Worm (Caenorhabditis elegans) whole organism, midembryonic: ENCODE measurements around the gene far-5.

Experiments
- T22C8.4 ChIP-seq: fragments of 200-800 bp; sonication (Bioruptor generic); IDR thresholded peaks from 2 replicates; pipeline ENCODE4 v1.3.6; 2022; ENCODE audit warnings: missing genetic modification characterization, missing compliant biosample characterization
- cog-1 ChIP-seq: sonication (generic microtip); optimal IDR thresholded peaks from 2 replicates; lab custom pipeline; 2016; ENCODE audit warnings: missing genetic modification characterization, missing compliant biosample characterization
- flt-1 ChIP-seq: fragments of 200-800 bp; sonication (Bioruptor generic); IDR thresholded peaks from 2 replicates; pipeline ENCODE4 v1.3.6; 2022; ENCODE audit warnings: missing genetic modification characterization, missing compliant biosample characterization
- klf-2 ChIP-seq: fragments of 200-800 bp; sonication (Bioruptor generic); conservative IDR thresholded peaks from 2 replicates; pipeline ENCODE4 v1.3.6; 2022; ENCODE audit warnings: missing genetic modification reagents, missing genetic modification characterization, missing compliant biosample characterization
- med-1 ChIP-seq: sonication (generic microtip); optimal IDR thresholded peaks from 2 replicates; lab custom pipeline; 2017; ENCODE audit warnings: missing genetic modification characterization, mild to moderate bottlenecking, missing compliant biosample characterization, antibody characterized with exemption, missing genetic modification reagents; ENCODE audit not compliant: insufficient read depth
- ref-1 ChIP-seq: fragments of 200-800 bp; sonication (Bioruptor generic); conservative IDR thresholded peaks from 2 replicates; pipeline ENCODE4 v1.3.6; 2022; ENCODE audit warnings: missing genetic modification reagents, missing genetic modification characterization, missing compliant biosample characterization
- tab-1 ChIP-seq: fragments of 200-800 bp; sonication (Bioruptor generic); IDR thresholded peaks from 2 replicates; pipeline ENCODE4 v1.3.6; 2022; ENCODE audit warnings: missing genetic modification characterization, missing compliant biosample characterization
- ztf-23 ChIP-seq: fragments of 200-800 bp; sonication (Bioruptor generic); IDR thresholded peaks from 2 replicates; pipeline ENCODE4 v1.3.6; 2022; ENCODE audit warnings: missing genetic modification reagents, missing genetic modification characterization, missing compliant biosample characterization
- ztf-29 ChIP-seq: fragments of 200-800 bp; sonication (Bioruptor generic); IDR thresholded peaks from 2 replicates; pipeline ENCODE4 v1.3.6; 2022; ENCODE audit warnings: missing genetic modification reagents, missing genetic modification characterization, missing compliant biosample characterization

DNA sequence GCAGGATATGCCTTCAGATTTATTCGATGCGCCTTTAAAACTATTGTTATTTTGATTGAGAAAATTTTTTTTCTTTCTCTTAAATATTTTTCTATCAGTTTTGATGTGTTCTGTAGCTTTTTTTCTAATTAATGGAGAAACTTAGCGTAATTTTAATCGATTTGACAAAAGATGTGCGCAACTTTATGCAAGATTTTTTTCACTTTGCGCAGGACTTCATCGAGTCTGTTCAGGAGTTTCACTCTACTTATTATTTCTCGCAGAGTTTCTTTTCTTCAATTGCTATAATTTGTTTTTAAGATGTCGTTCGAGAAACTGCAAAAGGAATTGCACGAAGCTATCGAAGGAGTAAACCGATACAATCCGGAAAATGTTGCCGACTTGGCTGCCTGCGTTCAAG lies 41.7 kb upstream of the far-5 start, which contains the start of gene eif-3.K:
- no peak for TF ChIP-seq flt-1
- no peak for TF ChIP-seq ztf-29 (GFP tag; lab: Robert Waterston, UW)
- TF ChIP-seq ztf-23, result no peak
- no peak for TF ChIP-seq tab-1
- TF ChIP-seq cog-1 (tag; lab: Kevin White, UChicago), result no peak
- TF ChIP-seq T22C8.4, result no peak
- no peak for TF ChIP-seq med-1
- no peak for TF ChIP-seq ref-1 (GFP tag; lab: Robert Waterston, UW)
- TF ChIP-seq klf-2 (GFP tag; lab: Robert Waterston, UW), result no peak
